Worm (Caenorhabditis elegans) whole organism, young adult: ENCODE measurements around the gene C33G3.5.

ENCODE experiments used
- F33H1.4 ChIP-seq: fragments of 200-800 bp; sonication (Bioruptor generic); IDR thresholded peaks from 2 replicates; pipeline ENCODE4 v1.3.6; 2022; ENCODE audit warnings: missing genetic modification reagents, missing genetic modification characterization, missing compliant biosample characterization
- F37B4.10 ChIP-seq: fragments of 200-800 bp; sonication (Bioruptor generic); IDR thresholded peaks from 2 replicates; pipeline ENCODE4 v1.3.6; 2022; ENCODE audit warnings: missing genetic modification characterization, missing compliant biosample characterization
- F52B5.7 ChIP-seq: sonication (generic microtip); optimal IDR thresholded peaks from 2 replicates; lab custom pipeline; 2016; ENCODE audit warnings: mild to moderate bottlenecking, missing genetic modification characterization, missing compliant biosample characterization
- F57A8.1 ChIP-seq: fragments of 200-800 bp; sonication (Bioruptor generic); optimal IDR thresholded peaks from 2 replicates; lab custom pipeline; 2018; ENCODE audit warnings: mild to moderate bottlenecking, missing genetic modification characterization, moderate library complexity, missing compliant biosample characterization
- K12H6.12 ChIP-seq: fragments of 200-800 bp; sonication (Bioruptor generic); optimal IDR thresholded peaks from 2 replicates; lab custom pipeline; 2018; ENCODE audit warnings: mild to moderate bottlenecking, missing genetic modification characterization, missing compliant biosample characterization
- Y53F4B.3 ChIP-seq: fragments of 200-800 bp; sonication (Bioruptor generic); IDR thresholded peaks from 2 replicates; pipeline ENCODE4 v1.3.6; 2022; ENCODE audit warnings: missing genetic modification reagents, missing genetic modification characterization, missing compliant biosample characterization
- Y53G8AR.9 ChIP-seq: fragments of 200-800 bp; sonication (Bioruptor generic); conservative IDR thresholded peaks from 2 replicates; pipeline ENCODE4 v1.3.6; 2022; ENCODE audit warnings: missing genetic modification reagents, missing genetic modification characterization, missing compliant biosample characterization
- aptf-2 ChIP-seq: fragments of 200-800 bp; sonication (Bioruptor generic); conservative IDR thresholded peaks from 2 replicates; pipeline ENCODE4 v1.3.6; 2022; ENCODE audit warnings: missing genetic modification reagents, missing genetic modification characterization, missing compliant biosample characterization
- bed-1 ChIP-seq: fragments of 200-800 bp; sonication (Bioruptor generic); IDR thresholded peaks from 2 replicates; pipeline ENCODE4 v1.3.6; 2022; ENCODE audit warnings: missing genetic modification reagents, missing genetic modification characterization, missing compliant biosample characterization
- bed-2 ChIP-seq: fragments of 200-800 bp; sonication (Bioruptor generic); IDR thresholded peaks from 2 replicates; pipeline ENCODE4 v1.3.6; 2022; ENCODE audit warnings: missing genetic modification reagents, missing genetic modification characterization, missing compliant biosample characterization
- cebp-1 ChIP-seq, 2 experiments: fragments of 200-800 bp in 1 of 2; sonication (Bioruptor generic) in 1 of 2; sonication (generic microtip) in 1 of 2; IDR thresholded peaks in 1 of 2; optimal IDR thresholded peaks in 1 of 2; 2 replicates each; pipeline versions ENCODE4 v1.3.6 to Lab custom; 2017 to 2022; ENCODE audit warnings: missing compliant biosample characterization in 2 of 2, missing genetic modification characterization in 2 of 2, mild to moderate bottlenecking in 1 of 2, missing genetic modification reagents in 1 of 2, moderate library complexity in 1 of 2
- dox-1 ChIP-seq: fragments of 200-800 bp; sonication (Bioruptor generic); IDR thresholded peaks from 2 replicates; pipeline ENCODE4 v1.3.6; 2022; ENCODE audit warnings: missing genetic modification reagents, missing genetic modification characterization, missing compliant biosample characterization
- dpff-1 ChIP-seq: sonication (generic microtip); optimal IDR thresholded peaks from 2 replicates; lab custom pipeline; 2017; ENCODE audit warnings: mild to moderate bottlenecking, missing genetic modification characterization, missing compliant biosample characterization
- dpl-1 ChIP-seq: fragments of 150-350 bp; optimal IDR thresholded peaks from 2 replicates; lab custom pipeline; 2014; ENCODE audit warnings: missing biosample characterization, missing genetic modification reagents, missing genetic modification characterization
- efl-1 ChIP-seq: fragments of 150-350 bp; optimal IDR thresholded peaks from 2 replicates; lab custom pipeline; 2014; ENCODE audit warnings: missing biosample characterization, missing genetic modification reagents, missing genetic modification characterization
- egl-18 ChIP-seq: fragments of 200-800 bp; sonication (Bioruptor generic); IDR thresholded peaks from 2 replicates; pipeline ENCODE4 v1.3.6; 2022; ENCODE audit warnings: missing genetic modification reagents, missing genetic modification characterization, missing compliant biosample characterization
- egl-44 ChIP-seq: fragments of 200-800 bp; sonication (Bioruptor generic); IDR thresholded peaks from 2 replicates; pipeline ENCODE4 v1.3.6; 2022; ENCODE audit warnings: missing genetic modification reagents, missing genetic modification characterization, missing compliant biosample characterization
- ets-4 ChIP-seq: fragments of 200-800 bp; sonication (Bioruptor generic); optimal IDR thresholded peaks from 2 replicates; lab custom pipeline; 2018; ENCODE audit warnings: mild to moderate bottlenecking, missing genetic modification characterization, missing compliant biosample characterization
- hmg-1.2 ChIP-seq: fragments of 200-800 bp; sonication (Bioruptor generic); IDR thresholded peaks from 2 replicates; pipeline ENCODE4 v1.3.6; 2022; ENCODE audit warnings: missing genetic modification reagents, missing genetic modification characterization, missing compliant biosample characterization
- lin-35 ChIP-seq, 3 experiments: fragments of 150-350 bp in 2 of 3; sonication (generic microtip) in 1 of 3; optimal IDR thresholded peaks; 2 replicates each; lab custom pipeline; 2014 to 2018; ENCODE audit warnings: missing biosample characterization in 3 of 3, missing genetic modification characterization in 3 of 3, missing genetic modification reagents in 3 of 3
- lin-54 ChIP-seq: fragments of 200-800 bp; sonication (Bioruptor generic); optimal IDR thresholded peaks from 2 replicates; lab custom pipeline; 2018; ENCODE audit warnings: mild to moderate bottlenecking, missing genetic modification characterization, missing compliant biosample characterization
- lir-1 ChIP-seq: fragments of 200-800 bp; sonication (Bioruptor generic); conservative IDR thresholded peaks from 2 replicates; pipeline ENCODE4 v1.3.6; 2022; ENCODE audit warnings: missing genetic modification reagents, missing genetic modification characterization, missing compliant biosample characterization
- lsy-27 ChIP-seq: sonication (generic microtip); optimal IDR thresholded peaks from 2 replicates; lab custom pipeline; 2017; ENCODE audit warnings: missing genetic modification characterization, mild to moderate bottlenecking, missing compliant biosample characterization, antibody characterized with exemption, missing genotype, borderline replicate concordance; ENCODE audit not compliant: insufficient read depth
- madf-6 ChIP-seq: fragments of 200-800 bp; sonication (Bioruptor generic); IDR thresholded peaks from 2 replicates; pipeline ENCODE4 v1.3.6; 2022; ENCODE audit warnings: missing genetic modification reagents, missing genetic modification characterization, missing compliant biosample characterization
- mcd-1 ChIP-seq: fragments of 200-800 bp; sonication (Bioruptor generic); IDR thresholded peaks from 2 replicates; pipeline ENCODE4 v1.3.6; 2022; ENCODE audit warnings: missing genetic modification reagents, missing genetic modification characterization, missing compliant biosample characterization
- mes-4 ChIP-seq: sonication (generic microtip); optimal IDR thresholded peaks from 2 replicates; lab custom pipeline; 2016; ENCODE audit warnings: missing genotype, missing genetic modification characterization, missing compliant biosample characterization
- nfya-2 ChIP-seq: fragments of 200-800 bp; sonication (Bioruptor generic); IDR thresholded peaks from 2 replicates; pipeline ENCODE4 v1.3.6; 2022; ENCODE audit warnings: missing genetic modification reagents, missing genetic modification characterization, missing compliant biosample characterization
- nhr-120 ChIP-seq: fragments of 200-800 bp; sonication (Bioruptor generic); IDR thresholded peaks from 2 replicates; pipeline ENCODE4 v1.3.6; 2022; ENCODE audit warnings: missing genetic modification characterization, missing compliant biosample characterization
- nhr-179 ChIP-seq: sonication (generic microtip); optimal IDR thresholded peaks from 2 replicates; lab custom pipeline; 2016; ENCODE audit warnings: mild to moderate bottlenecking, missing genetic modification characterization, missing compliant biosample characterization
- nhr-80 ChIP-seq: sonication (generic microtip); optimal IDR thresholded peaks from 2 replicates; lab custom pipeline; 2016; ENCODE audit warnings: missing genetic modification characterization, missing compliant biosample characterization
- nhr-90 ChIP-seq: sonication (generic microtip); optimal IDR thresholded peaks from 2 replicates; lab custom pipeline; 2016; ENCODE audit warnings: missing genotype, mild to moderate bottlenecking, missing genetic modification characterization, missing compliant biosample characterization
- pbrm-1 ChIP-seq: fragments of 200-800 bp; sonication (Bioruptor generic); IDR thresholded peaks from 2 replicates; pipeline ENCODE4 v1.3.6; 2022; ENCODE audit warnings: missing genetic modification reagents, missing genetic modification characterization, missing compliant biosample characterization
- rcor-1 ChIP-seq: fragments of 200-800 bp; sonication (Bioruptor generic); IDR thresholded peaks from 2 replicates; pipeline ENCODE4 v1.3.6; 2022; ENCODE audit warnings: missing genetic modification reagents, missing genetic modification characterization, missing compliant biosample characterization
- repo-1 ChIP-seq: sonication (generic microtip); optimal IDR thresholded peaks from 2 replicates; lab custom pipeline; 2017; ENCODE audit warnings: mild to moderate bottlenecking, missing genetic modification characterization, missing compliant biosample characterization
- snpc-3.4 ChIP-seq: sonication (generic microtip); optimal IDR thresholded peaks from 2 replicates; lab custom pipeline; 2017; ENCODE audit warnings: missing genetic modification characterization, mild to moderate bottlenecking, missing compliant biosample characterization, antibody characterized with exemption, moderate library complexity, missing genotype, missing genetic modification reagents
- snpc-4 ChIP-seq, 5 experiments: fragments of 150-350 bp in 1 of 5; sonication (generic microtip) in 4 of 5; optimal IDR thresholded peaks; 2 replicates each; lab custom pipeline; 2014 to 2018; ENCODE audit warnings: missing genetic modification characterization in 5 of 5, missing biosample characterization in 3 of 5, antibody characterized with exemption in 2 of 5, mild to moderate bottlenecking in 2 of 5, missing compliant biosample characterization in 2 of 5, missing genotype in 2 of 5, moderate library complexity in 2 of 5, missing genetic modification reagents in 1 of 5
- tbp1 ChIP-seq: fragments of 200-800 bp; sonication (Bioruptor generic); optimal IDR thresholded peaks from 2 replicates; lab custom pipeline; 2018; ENCODE audit warnings: mild to moderate bottlenecking, missing genetic modification characterization, missing compliant biosample characterization
- xnd-1 ChIP-seq: sonication (generic microtip); optimal IDR thresholded peaks from 2 replicates; lab custom pipeline; 2016; ENCODE audit warnings: missing genotype, missing genetic modification reagents, missing genetic modification characterization, missing compliant biosample characterization
- ztf-18 ChIP-seq: sonication (generic microtip); optimal IDR thresholded peaks from 2 replicates; lab custom pipeline; 2016; ENCODE audit warnings: missing genotype, mild to moderate bottlenecking, missing genetic modification characterization, missing compliant biosample characterization
- ztf-28 ChIP-seq: fragments of 200-800 bp; sonication (Bioruptor generic); IDR thresholded peaks from 2 replicates; pipeline ENCODE4 v1.3.6; 2022; ENCODE audit warnings: missing genetic modification reagents, missing genetic modification characterization, missing compliant biosample characterization

The C33G3.5 gene

ce11 chrX:14101986-14102385 lies 23.5 kb upstream of the C33G3.5 start, which contains the start of gene F16B12.6 (continued):
- no peak for TF ChIP-seq F57A8.1 (GFP tag; lab: Kevin White, UChicago)
- TF ChIP-seq nhr-120 = no peak
- peak; percentile 42; the same call in 1 of the 2 replicates for TF ChIP-seq rcor-1 (GFP tag; lab: Robert Waterston, UW)
- peak; percentile 56; the same call in 1 of the 2 replicates for TF ChIP-seq pbrm-1 (GFP tag; lab: Robert Waterston, UW)
- peak; percentile 75 for TF ChIP-seq dox-1 (GFP tag; lab: Robert Waterston, UW)
- 0 out of 2 replicates have a peak, but pooled peaks have one; percentile 67 for TF ChIP-seq egl-18
- peak; percentile 17 for TF ChIP-seq repo-1 (tag; lab: Kevin White, UChicago)
- TF ChIP-seq K12H6.12 (tag; lab: Kevin White, UChicago) = peak; percentile 71
- peak; percentile 43 for TF ChIP-seq dpl-1 (GFP tag; lab: Kevin White, UChicago)
- TF ChIP-seq nfya-2 (GFP tag; lab: Robert Waterston, UW) = no peak
- peak; percentile 60 for TF ChIP-seq nhr-80 (tag; lab: Kevin White, UChicago)
- TF ChIP-seq snpc-4 (GFP tag; optimal IDR thresholded peaks at IDR 0.05; lab: Kevin White, UChicago) = no peak
- peak in 3 of 4 experiments; percentile 16 to 49 (median 17) for TF ChIP-seq snpc-4 (tag; optimal IDR thresholded peaks at IDR 0.05; lab: Kevin White, UChicago)
- peak; percentile 43; the same call in 1 of the 2 replicates for TF ChIP-seq madf-6
- TF ChIP-seq hmg-1.2 (GFP tag; lab: Robert Waterston, UW) = peak; percentile 91
- peak; percentile 61 for TF ChIP-seq efl-1 (GFP tag; lab: Kevin White, UChicago)
- no peak for TF ChIP-seq aptf-2 (GFP tag; lab: Robert Waterston, UW)
- no peak for TF ChIP-seq bed-1 (GFP tag; lab: Robert Waterston, UW)
- peak; percentile 37 for TF ChIP-seq ztf-18 (tag; lab: Kevin White, UChicago)

ce11 chrX:14098618-14099118 lies 20.2 kb upstream of the C33G3.5 start, which contains the start of gene F16B12.4:
TSS of gene F16B12.4 (minus strand) at chrX:14098668.
- TF ChIP-seq lir-1 (GFP tag; lab: Robert Waterston, UW) (no peak), cebp-1 (GFP tag; IDR thresholded peaks at IDR 0.05; lab: Robert Waterston, UW) (peak; percentile 67), cebp-1 (tag; optimal IDR thresholded peaks at IDR 0.05; lab: Kevin White, UChicago) (peak; percentile 80), F37B4.10 (no peak), ets-4 (no peak), bed-2 (GFP tag; lab: Robert Waterston, UW) (no peak), dpff-1 (tag; lab: Kevin White, UChicago) (no peak), hmg-1.2 (GFP tag; lab: Robert Waterston, UW) (peak; percentile 81; the same call in 1 of the 2 replicates)

- TF ChIP-seq F33H1.4 (GFP tag; lab: Robert Waterston, UW) (no peak), snpc-3.4 (tag; lab: Kevin White, UChicago) (no peak), bed-2 (GFP tag; lab: Robert Waterston, UW) (no peak), mes-4 (tag; lab: Kevin White, UChicago) (no peak), mcd-1 (GFP tag; lab: Robert Waterston, UW) (no peak), lsy-27 (tag; lab: Kevin White, UChicago) (no peak), lin-54 (GFP tag; lab: Kevin White, UChicago) (no peak), egl-44 (GFP tag; lab: Robert Waterston, UW) (no peak), nhr-179 (no peak), F52B5.7 (tag; lab: Kevin White, UChicago) (no peak), snpc-4 (GFP tag; optimal IDR thresholded peaks at IDR 0.05; lab: Kevin White, UChicago) (no peak), snpc-4 (tag; optimal IDR thresholded peaks at IDR 0.05; lab: Kevin White, UChicago) (no peak), xnd-1 (tag; lab: Kevin White, UChicago) (no peak), ztf-28 (GFP tag; lab: Robert Waterston, UW) (no peak), lin-35 (GFP tag; optimal IDR thresholded peaks at IDR 0.05; lab: Kevin White, UChicago) (no peak), nhr-90 (no peak), Y53F4B.3 (GFP tag; lab: Robert Waterston, UW) (no peak), Y53G8AR.9 (GFP tag; lab: Robert Waterston, UW) (no peak), tbp1 (no peak), ztf-18 (tag; lab: Kevin White, UChicago) (no peak)
Measured at ce11 chrX:14090990-14091389, 12.5 kb upstream of the C33G3.5 start.
